Worm (Caenorhabditis elegans) whole organism, young adult: ENCODE measurements around the gene F41G3.20.

Experiments
- B0035.1 ChIP-seq: sonication (generic microtip); optimal IDR thresholded peaks from 2 replicates; lab custom pipeline; 2016; ENCODE audit warnings: missing genetic modification characterization, mild to moderate bottlenecking, missing compliant biosample characterization, missing genotype, missing genetic modification reagents
- F23B12.7 ChIP-seq: sonication (generic microtip); optimal IDR thresholded peaks from 2 replicates; lab custom pipeline; 2017; ENCODE audit warnings: missing genetic modification characterization, mild to moderate bottlenecking, missing compliant biosample characterization, antibody characterized with exemption, moderate library complexity; ENCODE audit not compliant: insufficient read depth
- F49E8.2 ChIP-seq: sonication (generic microtip); optimal IDR thresholded peaks from 3 replicates; lab custom pipeline; 2017; ENCODE audit warnings: missing genetic modification characterization, mild to moderate bottlenecking, missing compliant biosample characterization, antibody characterized with exemption, moderate library complexity; ENCODE audit not compliant: insufficient read depth
- bed-1 ChIP-seq: fragments of 200-800 bp; sonication (Bioruptor generic); IDR thresholded peaks from 2 replicates; pipeline ENCODE4 v1.3.6; 2022; ENCODE audit warnings: missing genetic modification reagents, missing genetic modification characterization, missing compliant biosample characterization
- chd-7 ChIP-seq: sonication (generic microtip); optimal IDR thresholded peaks from 2 replicates; lab custom pipeline; 2016; ENCODE audit warnings: mild to moderate bottlenecking, missing genetic modification characterization, moderate library complexity, missing compliant biosample characterization
- efl-1 ChIP-seq: fragments of 150-350 bp; optimal IDR thresholded peaks from 2 replicates; lab custom pipeline; 2014; ENCODE audit warnings: missing biosample characterization, missing genetic modification reagents, missing genetic modification characterization
- hlh-12 ChIP-seq: sonication (generic microtip); optimal IDR thresholded peaks from 2 replicates; lab custom pipeline; 2016; ENCODE audit warnings: missing genetic modification characterization, missing compliant biosample characterization
- hsf-1 ChIP-seq: fragments of 200-800 bp; sonication (Bioruptor generic); IDR thresholded peaks from 2 replicates; pipeline ENCODE4 v1.3.6; 2022; ENCODE audit warnings: missing genetic modification reagents, missing genetic modification characterization, missing compliant biosample characterization
- let-526 ChIP-seq: fragments of 200-800 bp; sonication (Bioruptor generic); IDR thresholded peaks from 2 replicates; pipeline ENCODE4 v1.3.6; 2022; ENCODE audit warnings: missing genetic modification reagents, missing genetic modification characterization, missing compliant biosample characterization
- mel-28 ChIP-seq: sonication (generic microtip); optimal IDR thresholded peaks from 2 replicates; lab custom pipeline; 2016; ENCODE audit warnings: borderline replicate concordance, mild to moderate bottlenecking, missing genetic modification characterization, missing compliant biosample characterization
- nfyb-1 ChIP-seq: fragments of 200-800 bp; sonication (Bioruptor generic); IDR thresholded peaks from 2 replicates; pipeline ENCODE4 v1.3.6; 2022; ENCODE audit warnings: missing genetic modification reagents, missing genetic modification characterization, missing compliant biosample characterization
- pha-4 ChIP-seq: fragments of 150-350 bp; sonication (generic microtip); optimal IDR thresholded peaks from 2 replicates; lab custom pipeline; 2014; ENCODE audit warnings: missing biosample characterization, missing genetic modification reagents, missing genetic modification characterization
- unc-130 ChIP-seq: sonication (generic microtip); optimal IDR thresholded peaks from 2 replicates; lab custom pipeline; 2016; ENCODE audit warnings: missing genetic modification reagents, missing genetic modification characterization, missing compliant biosample characterization

ce11 chrII:6713832-6714342 is 36.9 kb downstream of the F41G3.20 start, which contains the start of gene dpy-2:
- TF ChIP-seq F49E8.2 (tag; lab: Kevin White, UChicago) (no peak), unc-130 (no peak), chd-7 (no peak), let-526 (GFP tag; lab: Robert Waterston, UW) (no peak), mel-28 (no peak), B0035.1 (tag; lab: Kevin White, UChicago) (no peak), efl-1 (GFP tag; lab: Kevin White, UChicago) (no peak), F23B12.7 (no peak), nfyb-1 (GFP tag; lab: Robert Waterston, UW) (no peak), hsf-1 (GFP tag; lab: Robert Waterston, UW) (no peak), hlh-12 (tag; lab: Kevin White, UChicago) (no peak), bed-1 (GFP tag; lab: Robert Waterston, UW) (no peak), pha-4 (no peak)
